Worm (Caenorhabditis elegans) whole organism, L1 larva: Measurements from ENCODE around the gene M176.11.

ENCODE experiments used
- C04F5.9 ChIP-seq: sonication (generic microtip); optimal IDR thresholded peaks from 2 replicates; lab custom pipeline; 2016; ENCODE audit warnings: missing genetic modification characterization, missing compliant biosample characterization
- blmp-1 ChIP-seq: fragments of 150-350 bp; optimal IDR thresholded peaks from 2 replicates; lab custom pipeline; 2014; ENCODE audit warnings: missing biosample characterization, missing genetic modification characterization
- ceh-63 ChIP-seq: fragments of 200-800 bp; sonication (Bioruptor generic); optimal IDR thresholded peaks from 2 replicates; lab custom pipeline; 2018; ENCODE audit warnings: mild to moderate bottlenecking, missing genetic modification characterization, missing compliant biosample characterization
- dpl-1 ChIP-seq, 3 experiments: fragments of 150-350 bp in 2 of 3; sonication (generic microtip) in 1 of 3; optimal IDR thresholded peaks; 2 replicates each; lab custom pipeline; 2014 to 2017; ENCODE audit warnings: missing biosample characterization in 3 of 3, missing genetic modification characterization in 3 of 3, missing genetic modification reagents in 3 of 3
- efl-1 ChIP-seq, 4 experiments: fragments of 150-350 bp; optimal IDR thresholded peaks in 3 of 4; peaks in 1 of 4; 1 replicate in 1 of 4; 2 replicates in 3 of 4; lab custom pipeline; 2014; ENCODE audit warnings: missing biosample characterization in 2 of 4, missing genetic modification characterization in 2 of 4, missing genetic modification reagents in 2 of 4
- egl-13 ChIP-seq: sonication (generic microtip); optimal IDR thresholded peaks from 2 replicates; lab custom pipeline; 2016; ENCODE audit warnings: missing genotype, missing genetic modification reagents, missing genetic modification characterization, missing compliant biosample characterization
- egl-27 ChIP-seq, 2 experiments: fragments of 150-350 bp in 1 of 2; sonication (generic microtip); optimal IDR thresholded peaks; 3 replicates each; lab custom pipeline; 2017 to 2018; ENCODE audit warnings: missing biosample characterization in 2 of 2, missing genetic modification characterization in 2 of 2, missing genetic modification reagents in 2 of 2
- elt-3 ChIP-seq, 6 experiments: fragments of 150-350 bp in 1 of 6; sonication (generic microtip); optimal IDR thresholded peaks; 2 replicates each; lab custom pipeline; 2017 to 2018; ENCODE audit warnings: missing biosample characterization in 6 of 6, missing genetic modification characterization in 6 of 6, inconsistent platforms in 1 of 6
- ets-5 ChIP-seq: fragments of 200-800 bp; sonication (Bioruptor generic); IDR thresholded peaks from 2 replicates; pipeline ENCODE4 v1.3.6; 2022; ENCODE audit warnings: missing genetic modification characterization, missing compliant biosample characterization
- fkh-10 ChIP-seq: sonication (generic microtip); optimal IDR thresholded peaks from 2 replicates; lab custom pipeline; 2017; ENCODE audit warnings: missing biosample characterization, missing genetic modification reagents, missing genetic modification characterization
- fkh-8 ChIP-seq: sonication (generic microtip); optimal IDR thresholded peaks from 2 replicates; lab custom pipeline; 2016; ENCODE audit warnings: mild to moderate bottlenecking, missing genetic modification characterization, missing compliant biosample characterization
- fos-1 ChIP-seq: fragments of 150-350 bp; optimal IDR thresholded peaks from 2 replicates; lab custom pipeline; 2014; ENCODE audit warnings: missing biosample characterization, missing genetic modification characterization
- hlh-17 ChIP-seq: fragments of 200-800 bp; sonication (Bioruptor generic); optimal IDR thresholded peaks from 2 replicates; lab custom pipeline; 2018; ENCODE audit warnings: missing genetic modification characterization, mild to moderate bottlenecking, missing compliant biosample characterization, moderate library complexity, borderline replicate concordance
- isw-1 ChIP-seq: fragments of 200-800 bp; sonication (Bioruptor generic); IDR thresholded peaks from 2 replicates; pipeline ENCODE4 v1.3.6; 2022; ENCODE audit warnings: missing genetic modification characterization, missing compliant biosample characterization
- lin-35 ChIP-seq, 2 experiments: fragments of 150-350 bp; optimal IDR thresholded peaks; 2 replicates each; lab custom pipeline; 2014; ENCODE audit warnings: missing biosample characterization in 2 of 2, missing genetic modification characterization in 2 of 2, missing genetic modification reagents in 2 of 2
- lin-39 ChIP-seq: fragments of 150-350 bp; optimal IDR thresholded peaks from 2 replicates; lab custom pipeline; 2014; ENCODE audit warnings: missing biosample characterization, missing genetic modification reagents, missing genetic modification characterization
- mab-9 ChIP-seq: fragments of 200-800 bp; sonication (Bioruptor generic); IDR thresholded peaks from 2 replicates; pipeline ENCODE4 v1.3.6; 2022; ENCODE audit warnings: missing genetic modification reagents, missing genetic modification characterization, missing compliant biosample characterization
- mdl-1 ChIP-seq, 2 experiments: fragments of 150-350 bp; optimal IDR thresholded peaks; 2 replicates each; lab custom pipeline; 2014 to 2017; ENCODE audit warnings: missing biosample characterization in 2 of 2, missing genetic modification characterization in 2 of 2, inconsistent platforms in 1 of 2
- mef-2 ChIP-seq: fragments of 150-350 bp; optimal IDR thresholded peaks from 2 replicates; lab custom pipeline; 2014; ENCODE audit warnings: missing biosample characterization, missing genetic modification characterization
- mep-1 ChIP-seq: fragments of 150-350 bp; optimal IDR thresholded peaks from 2 replicates; lab custom pipeline; 2014; ENCODE audit warnings: missing biosample characterization, missing genetic modification characterization
- nhr-12 ChIP-seq: sonication (generic microtip); optimal IDR thresholded peaks from 2 replicates; lab custom pipeline; 2017; ENCODE audit warnings: missing biosample characterization, missing genetic modification characterization
- nhr-20 ChIP-seq: sonication (generic microtip); optimal IDR thresholded peaks from 2 replicates; lab custom pipeline; 2016; ENCODE audit warnings: mild to moderate bottlenecking, missing genetic modification characterization, missing compliant biosample characterization
- nhr-237 ChIP-seq: fragments of 150-350 bp; optimal IDR thresholded peaks from 2 replicates; lab custom pipeline; 2014; ENCODE audit warnings: missing biosample characterization, missing genetic modification characterization
- nhr-47 ChIP-seq: sonication (generic microtip); optimal IDR thresholded peaks from 2 replicates; lab custom pipeline; 2016; ENCODE audit warnings: mild to moderate bottlenecking, missing genetic modification characterization, moderate library complexity, missing compliant biosample characterization
- nhr-71 ChIP-seq: sonication (generic microtip); optimal IDR thresholded peaks from 2 replicates; lab custom pipeline; 2016; ENCODE audit warnings: mild to moderate bottlenecking, missing genetic modification characterization, moderate library complexity, missing compliant biosample characterization
- nhr-84 ChIP-seq: sonication (generic microtip); optimal IDR thresholded peaks from 2 replicates; lab custom pipeline; 2017; ENCODE audit warnings: missing biosample characterization, missing genetic modification characterization
- nhr-85 ChIP-seq: sonication (generic microtip); peaks from one replicate; lab custom pipeline; 2016; ENCODE audit warnings: missing genetic modification characterization, inconsistent platforms, missing compliant biosample characterization
- pax-3 ChIP-seq: fragments of 200-800 bp; sonication (Bioruptor generic); optimal IDR thresholded peaks from 2 replicates; lab custom pipeline; 2018; ENCODE audit warnings: mild to moderate bottlenecking, missing genetic modification characterization, moderate library complexity, missing compliant biosample characterization
- rnt-1 ChIP-seq: sonication (generic microtip); optimal IDR thresholded peaks from 2 replicates; lab custom pipeline; 2016; ENCODE audit warnings: mild to moderate bottlenecking, missing genetic modification characterization, moderate library complexity, missing compliant biosample characterization
- snpc-4 ChIP-seq: fragments of 150-350 bp; optimal IDR thresholded peaks from 2 replicates; lab custom pipeline; 2014; ENCODE audit warnings: missing biosample characterization, missing genetic modification characterization
- snu-23 ChIP-seq: sonication (generic microtip); optimal IDR thresholded peaks from 2 replicates; lab custom pipeline; 2016; ENCODE audit warnings: missing genetic modification characterization, missing compliant biosample characterization
- sox-4 ChIP-seq: sonication (generic microtip); optimal IDR thresholded peaks from 2 replicates; lab custom pipeline; 2016; ENCODE audit warnings: missing genetic modification characterization, missing compliant biosample characterization
- sptf-1 ChIP-seq: fragments of 150-350 bp; optimal IDR thresholded peaks from 2 replicates; lab custom pipeline; 2014; ENCODE audit warnings: missing biosample characterization, missing genetic modification characterization
- sup-37 ChIP-seq: fragments of 200-800 bp; sonication (Bioruptor generic); optimal IDR thresholded peaks from 2 replicates; lab custom pipeline; 2018; ENCODE audit warnings: mild to moderate bottlenecking, missing genetic modification characterization, missing compliant biosample characterization
- swsn-7 ChIP-seq: sonication (generic microtip); optimal IDR thresholded peaks from 2 replicates; lab custom pipeline; 2016; ENCODE audit warnings: missing genetic modification characterization, missing compliant biosample characterization
- unc-130 ChIP-seq: fragments of 150-350 bp; optimal IDR thresholded peaks from 2 replicates; lab custom pipeline; 2017; ENCODE audit warnings: missing biosample characterization, missing genetic modification characterization, inconsistent platforms
- unc-98 ChIP-seq: fragments of 200-800 bp; sonication (Bioruptor generic); IDR thresholded peaks from 2 replicates; pipeline ENCODE4 v1.3.6; 2022; ENCODE audit warnings: missing genetic modification characterization, missing compliant biosample characterization
- zip-4 ChIP-seq: fragments of 200-800 bp; sonication (Bioruptor generic); optimal IDR thresholded peaks from 2 replicates; lab custom pipeline; 2018; ENCODE audit warnings: mild to moderate bottlenecking, missing genetic modification characterization, moderate library complexity, missing compliant biosample characterization
- ztf-11 ChIP-seq, 2 experiments: sonication (generic microtip); optimal IDR thresholded peaks; 2 replicates each; lab custom pipeline; 2016 to 2017; ENCODE audit warnings: missing genetic modification characterization in 2 of 2, missing biosample characterization in 1 of 2, missing compliant biosample characterization in 1 of 2

Gene M176.11

ce11 chrII:9433609-9434008 is 11.5 kb downstream of the M176.11 start, which contains the start of gene kin-15:
TSS of gene kin-15 (minus strand) at chrII:9433709.
- TF ChIP-seq pax-3 (tag; lab: Kevin White, UChicago) (no peak), efl-1 (optimal IDR thresholded peaks at IDR 0.05; lab: Kevin White, UChicago) (no peak), efl-1 (GFP tag; optimal IDR thresholded peaks at IDR 0.05 in 1 of 2; lab: Kevin White, UChicago) (peak in 1 of 2 experiments; percentile 59)

- TF ChIP-seq elt-3 (tag; optimal IDR thresholded peaks at IDR 0.05; lab: Kevin White, UChicago) (peak in 1 of 6 experiments; percentile 46), blmp-1 (tag; lab: Kevin White, UChicago) (peak; percentile 30), mef-2 (tag; lab: Kevin White, UChicago) (no peak), nhr-20 (tag; lab: Kevin White, UChicago) (peak; percentile 23), dpl-1 (GFP tag; optimal IDR thresholded peaks at IDR 0.05; lab: Kevin White, UChicago) (no peak), fos-1 (tag; lab: Kevin White, UChicago) (no peak), egl-13 (tag; lab: Kevin White, UChicago) (no peak), ztf-11 (tag; optimal IDR thresholded peaks at IDR 0.05; lab: Kevin White, UChicago) (no peak), nhr-47 (tag; lab: Kevin White, UChicago) (no peak), unc-130 (tag; lab: Kevin White, UChicago) (no peak), egl-27 (tag; optimal IDR thresholded peaks at IDR 0.05; lab: Kevin White, UChicago) (no peak), ceh-63 (GFP tag; lab: Kevin White, UChicago) (no peak), nhr-84 (tag; lab: Kevin White, UChicago) (no peak), lin-39 (tag; lab: Kevin White, UChicago) (no peak), sup-37 (GFP tag; lab: Kevin White, UChicago) (no peak), hlh-17 (GFP tag; lab: Kevin White, UChicago) (no peak), C04F5.9 (tag; lab: Kevin White, UChicago) (no peak), sox-4 (no peak), nhr-85 (tag; lab: Kevin White, UChicago) (peak; percentile 52), rnt-1 (tag; lab: Kevin White, UChicago) (no peak), unc-98 (GFP tag; lab: Robert Waterston, UW) (no peak)
Observed at ce11 chrII:9436009-9436408, 13.9 kb downstream of the M176.11 start, which contains the start of gene kin-16. TSS of gene kin-16 (minus strand) at chrII:9436109.

ce11 chrII:9438227-9438626 is 16.2 kb downstream of the M176.11 start, which contains the start of gene chil-13:
TSS of gene chil-13 (minus strand) at chrII:9438327.
- TF ChIP-seq elt-3 (tag; optimal IDR thresholded peaks at IDR 0.05; lab: Kevin White, UChicago), result peak in 1 of 6 experiments; percentile 33
- TF ChIP-seq fkh-10 (GFP tag; lab: Kevin White, UChicago), result no peak
- no peak for TF ChIP-seq hlh-17 (GFP tag; lab: Kevin White, UChicago)
- no peak for TF ChIP-seq ets-5
- no peak for TF ChIP-seq snpc-4 (tag; lab: Kevin White, UChicago)
- no peak for TF ChIP-seq mab-9 (GFP tag; lab: Robert Waterston, UW)
- TF ChIP-seq ztf-11 (tag; optimal IDR thresholded peaks at IDR 0.05; lab: Kevin White, UChicago), result no peak
- TF ChIP-seq fkh-8 (tag; lab: Kevin White, UChicago), result no peak
- TF ChIP-seq isw-1, result no peak
- no peak for TF ChIP-seq snu-23 (GFP tag; lab: Kevin White, UChicago)
- no peak for TF ChIP-seq nhr-20 (tag; lab: Kevin White, UChicago)
- TF ChIP-seq swsn-7 (tag; lab: Kevin White, UChicago), result no peak
- TF ChIP-seq zip-4 (GFP tag; lab: Kevin White, UChicago), result no peak
- TF ChIP-seq mep-1 (tag; lab: Kevin White, UChicago), result no peak
- TF ChIP-seq mdl-1 (tag; optimal IDR thresholded peaks at IDR 0.05; lab: Kevin White, UChicago), result no peak
- TF ChIP-seq nhr-237 (tag; lab: Kevin White, UChicago), result no peak
- no peak for TF ChIP-seq sptf-1 (tag; lab: Kevin White, UChicago)
- TF ChIP-seq nhr-47 (tag; lab: Kevin White, UChicago), result no peak
- TF ChIP-seq nhr-12 (tag; lab: Kevin White, UChicago), result no peak
- no peak for TF ChIP-seq nhr-71 (tag; lab: Kevin White, UChicago)
- peak; percentile 9 for TF ChIP-seq blmp-1 (tag; lab: Kevin White, UChicago)
- peak in 1 of 2 experiments; percentile 0 for TF ChIP-seq lin-35 (GFP tag; optimal IDR thresholded peaks at IDR 0.05; lab: Kevin White, UChicago)
